Worm (Caenorhabditis elegans) whole organism, L3 larva: ENCODE results near the gene aat-8.

ENCODE experiments used
- R02D3.7 ChIP-seq: fragments of 150-350 bp; optimal IDR thresholded peaks from 2 replicates; lab custom pipeline; 2014; ENCODE audit warnings: missing biosample characterization, missing genetic modification characterization
- ZK546.5 ChIP-seq: sonication (generic microtip); optimal IDR thresholded peaks from 2 replicates; lab custom pipeline; 2017; ENCODE audit warnings: missing biosample characterization, missing genetic modification characterization
- aly-2 ChIP-seq: fragments of 150-350 bp; optimal IDR thresholded peaks from 2 replicates; lab custom pipeline; 2014; ENCODE audit warnings: missing biosample characterization, missing genetic modification characterization
- ama-1 ChIP-seq: fragments of 150-350 bp; optimal IDR thresholded peaks from 2 replicates; lab custom pipeline; 2018
- ceh-16 ChIP-seq: sonication (generic microtip); optimal IDR thresholded peaks from 2 replicates; lab custom pipeline; 2017; ENCODE audit warnings: missing biosample characterization, missing genetic modification characterization
- ceh-28 ChIP-seq: fragments of 150-350 bp; optimal IDR thresholded peaks from 2 replicates; lab custom pipeline; 2014; ENCODE audit warnings: missing biosample characterization, missing genetic modification reagents, missing genetic modification characterization
- ceh-82 ChIP-seq: fragments of 150-350 bp; optimal IDR thresholded peaks from 2 replicates; lab custom pipeline; 2014; ENCODE audit warnings: missing biosample characterization, missing genetic modification characterization
- ceh-9 ChIP-seq: sonication (generic microtip); optimal IDR thresholded peaks from 2 replicates; lab custom pipeline; 2018; ENCODE audit warnings: missing biosample characterization, missing genetic modification characterization
- daf-12 ChIP-seq: fragments of 150-350 bp; optimal IDR thresholded peaks from 2 replicates; lab custom pipeline; 2014; ENCODE audit warnings: missing biosample characterization, missing genetic modification reagents, missing genetic modification characterization
- egl-5 ChIP-seq: fragments of 150-350 bp; optimal IDR thresholded peaks from 2 replicates; lab custom pipeline; 2017; ENCODE audit warnings: missing biosample characterization, missing genetic modification reagents, missing genetic modification characterization, inconsistent platforms
- elt-1 ChIP-seq: fragments of 150-350 bp; optimal IDR thresholded peaks from 2 replicates; lab custom pipeline; 2014; ENCODE audit warnings: missing biosample characterization, missing genetic modification characterization
- elt-2 ChIP-seq: sonication (generic microtip); optimal IDR thresholded peaks from 2 replicates; lab custom pipeline; 2016; ENCODE audit warnings: missing genetic modification reagents, mild to moderate bottlenecking, missing genetic modification characterization, missing compliant biosample characterization
- eor-1 ChIP-seq, 2 experiments: fragments of 150-350 bp; optimal IDR thresholded peaks; 2 replicates each; lab custom pipeline; 2014 to 2018; ENCODE audit warnings: missing biosample characterization in 2 of 2, missing genetic modification characterization in 2 of 2
- fkh-10 ChIP-seq: sonication (generic microtip); optimal IDR thresholded peaks from 2 replicates; lab custom pipeline; 2017; ENCODE audit warnings: missing biosample characterization, missing genetic modification reagents, missing genetic modification characterization
- fkh-2 ChIP-seq: fragments of 150-350 bp; optimal IDR thresholded peaks from 2 replicates; lab custom pipeline; 2014; ENCODE audit warnings: missing biosample characterization, missing genetic modification reagents, missing genetic modification characterization
- fos-1 ChIP-seq: fragments of 150-350 bp; optimal IDR thresholded peaks from 2 replicates; lab custom pipeline; 2014; ENCODE audit warnings: missing biosample characterization, missing genetic modification characterization
- hmg-11 ChIP-seq: sonication (generic microtip); optimal IDR thresholded peaks from 2 replicates; lab custom pipeline; 2016; ENCODE audit warnings: missing genetic modification characterization, missing compliant biosample characterization
- jun-1 ChIP-seq: fragments of 150-350 bp; optimal IDR thresholded peaks from 2 replicates; lab custom pipeline; 2014; ENCODE audit warnings: missing biosample characterization, missing genetic modification reagents, missing genetic modification characterization
- lin-15B ChIP-seq: fragments of 150-350 bp; optimal IDR thresholded peaks from 2 replicates; lab custom pipeline; 2014; ENCODE audit warnings: missing biosample characterization, missing genetic modification characterization
- lin-39 ChIP-seq: fragments of 150-350 bp; optimal IDR thresholded peaks from 2 replicates; lab custom pipeline; 2018; ENCODE audit warnings: missing biosample characterization, missing genetic modification reagents, missing genetic modification characterization
- lsy-12 ChIP-seq: sonication (generic microtip); optimal IDR thresholded peaks from 2 replicates; lab custom pipeline; 2016; ENCODE audit warnings: mild to moderate bottlenecking, missing genetic modification characterization, missing compliant biosample characterization
- mdl-1 ChIP-seq: fragments of 150-350 bp; optimal IDR thresholded peaks from 2 replicates; lab custom pipeline; 2014; ENCODE audit warnings: missing biosample characterization, missing genetic modification characterization
- mml-1 ChIP-seq: fragments of 150-350 bp; sonication (generic microtip); optimal IDR thresholded peaks from 3 replicates; lab custom pipeline; 2014; ENCODE audit warnings: missing biosample characterization, missing genetic modification characterization
- nfya-1 ChIP-seq: sonication (generic microtip); optimal IDR thresholded peaks from 2 replicates; lab custom pipeline; 2017; ENCODE audit warnings: missing genetic modification characterization, mild to moderate bottlenecking, missing compliant biosample characterization, antibody characterized with exemption, moderate library complexity; ENCODE audit not compliant: insufficient read depth
- nhr-12 ChIP-seq: fragments of 150-350 bp; optimal IDR thresholded peaks from 2 replicates; lab custom pipeline; 2014; ENCODE audit warnings: missing biosample characterization, missing genetic modification characterization
- nhr-23 ChIP-seq: fragments of 150-350 bp; optimal IDR thresholded peaks from 2 replicates; lab custom pipeline; 2014; ENCODE audit warnings: missing biosample characterization, missing genetic modification reagents, missing genetic modification characterization
- nhr-237 ChIP-seq: fragments of 150-350 bp; optimal IDR thresholded peaks from 2 replicates; lab custom pipeline; 2014; ENCODE audit warnings: missing biosample characterization, missing genetic modification characterization
- nhr-25 ChIP-seq: sonication (generic microtip); optimal IDR thresholded peaks from 2 replicates; lab custom pipeline; 2017; ENCODE audit warnings: missing biosample characterization, missing genetic modification characterization
- nhr-67 ChIP-seq: fragments of 150-350 bp; optimal IDR thresholded peaks from 2 replicates; lab custom pipeline; 2014; ENCODE audit warnings: missing biosample characterization, missing genetic modification characterization
- pha-4 ChIP-seq: fragments of 150-350 bp; optimal IDR thresholded peaks from 2 replicates; lab custom pipeline; 2014; ENCODE audit warnings: missing biosample characterization, missing genetic modification reagents, missing genetic modification characterization
- pqm-1 ChIP-seq: fragments of 150-350 bp; optimal IDR thresholded peaks from 2 replicates; lab custom pipeline; 2017; ENCODE audit warnings: missing biosample characterization, missing genetic modification characterization, inconsistent platforms
- sea-2 ChIP-seq: fragments of 150-350 bp; sonication (generic microtip); optimal IDR thresholded peaks from 4 replicates; lab custom pipeline; 2014; ENCODE audit warnings: missing biosample characterization, missing genetic modification reagents, missing genetic modification characterization
- snpc-4 ChIP-seq: fragments of 150-350 bp; optimal IDR thresholded peaks from 2 replicates; lab custom pipeline; 2014; ENCODE audit warnings: missing biosample characterization, missing genetic modification characterization
- unc-39 ChIP-seq: sonication (generic microtip); optimal IDR thresholded peaks from 4 replicates; lab custom pipeline; 2017; ENCODE audit warnings: missing biosample characterization, missing genetic modification characterization
- unc-62 ChIP-seq: fragments of 150-350 bp; sonication (generic microtip); optimal IDR thresholded peaks from 4 replicates; lab custom pipeline; 2014; ENCODE audit warnings: missing biosample characterization, missing genetic modification reagents, missing genetic modification characterization
- zag-1 ChIP-seq: fragments of 150-350 bp; optimal IDR thresholded peaks from 2 replicates; lab custom pipeline; 2014; ENCODE audit warnings: missing biosample characterization, missing genetic modification characterization

Gene aat-8

DNA sequence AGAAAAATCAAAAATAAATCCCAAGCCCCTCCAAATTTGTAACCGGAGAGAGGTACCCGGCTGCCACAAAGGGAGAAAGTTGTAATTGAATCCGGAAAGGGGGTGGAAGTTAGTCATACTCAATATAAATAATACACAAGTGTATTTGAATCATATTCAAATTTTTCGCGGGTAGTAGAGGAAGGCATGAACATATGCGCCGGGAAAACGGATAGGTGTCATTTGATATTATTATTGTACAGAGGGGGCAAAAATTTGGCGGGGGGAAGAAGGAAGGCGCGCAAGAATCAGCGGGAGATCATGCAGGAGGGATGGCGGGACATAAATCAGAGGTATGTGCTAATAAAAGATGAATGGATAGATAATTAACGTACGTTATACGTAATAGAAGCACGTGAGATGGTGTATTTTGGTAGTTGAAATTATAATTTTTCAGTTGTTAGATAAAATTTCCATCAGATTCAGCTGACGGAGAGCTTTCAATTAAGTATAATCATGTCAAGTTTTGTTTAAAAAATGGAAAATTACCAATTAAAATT lies 38.2 kb downstream of the aat-8 start, which contains the start of gene F28F9.3:
TSS of gene F28F9.3 (plus strand) at position 301 of the 539 bp plus-strand sequence.
- TF ChIP-seq ZK546.5 (tag; lab: Kevin White, UChicago) (no peak), egl-5 (tag; lab: Kevin White, UChicago) (no peak), nhr-23 (tag; lab: Kevin White, UChicago) (no peak), nhr-67 (tag; lab: Kevin White, UChicago) (no peak)

- TF ChIP-seq ceh-9 (tag; lab: Kevin White, UChicago) (no peak), egl-5 (tag; lab: Kevin White, UChicago) (peak; percentile 3), elt-1 (tag; lab: Kevin White, UChicago) (peak; percentile 21)
These were observed 39.5 kb downstream of the aat-8 start for ce11 chrIV:3825388-3825787.

ce11 chrIV:3824720-3825119 lies 40.1 kb downstream of the aat-8 start:
- TF ChIP-seq ama-1 (lab: Kevin White, UChicago) (no peak), hmg-11 (tag; lab: Kevin White, UChicago) (peak; percentile 57), lin-15B (peak; percentile 20), fkh-2 (tag; lab: Kevin White, UChicago) (no peak), R02D3.7 (tag; lab: Kevin White, UChicago) (no peak), ZK546.5 (tag; lab: Kevin White, UChicago) (no peak), nfya-1 (tag; lab: Kevin White, UChicago) (peak; percentile 68), fkh-10 (GFP tag; lab: Kevin White, UChicago) (no peak), mdl-1 (tag; lab: Kevin White, UChicago) (no peak), lsy-12 (tag; lab: Kevin White, UChicago) (no peak), nhr-67 (tag; lab: Kevin White, UChicago) (no peak), mml-1 (tag; lab: Kevin White, UChicago) (no peak), daf-12 (tag; lab: Kevin White, UChicago) (no peak), lin-39 (tag; lab: Kevin White, UChicago) (peak; percentile 84), nhr-237 (tag; lab: Kevin White, UChicago) (no peak), pqm-1 (tag; lab: Kevin White, UChicago) (no peak), snpc-4 (tag; lab: Kevin White, UChicago) (no peak), pha-4 (no peak), jun-1 (tag; lab: Kevin White, UChicago) (no peak), nhr-12 (tag; lab: Kevin White, UChicago) (no peak), eor-1 (tag; optimal IDR thresholded peaks at IDR 0.05; lab: Kevin White, UChicago) (no peak), unc-39 (tag; lab: Kevin White, UChicago) (no peak), nhr-25 (no peak), ceh-16 (tag; lab: Kevin White, UChicago) (no peak), unc-62 (GFP tag; lab: Kevin White, UChicago) (no peak), ceh-28 (no peak), nhr-23 (tag; lab: Kevin White, UChicago) (no peak), aly-2 (tag; lab: Kevin White, UChicago) (no peak), egl-5 (tag; lab: Kevin White, UChicago) (no peak), elt-2 (no peak), fos-1 (no peak)

- TF ChIP-seq ZK546.5 (tag; lab: Kevin White, UChicago) (no peak), mml-1 (tag; lab: Kevin White, UChicago) (no peak), elt-2 (peak; percentile 34), mdl-1 (tag; lab: Kevin White, UChicago) (no peak), ceh-82 (no peak), daf-12 (tag; lab: Kevin White, UChicago) (no peak), zag-1 (tag; lab: Kevin White, UChicago) (no peak), pha-4 (no peak), sea-2 (GFP tag; lab: Kevin White, UChicago) (no peak)
These were observed 43.3 kb downstream of the aat-8 start for ce11 chrIV:3821554-3821953.
